Worm (Caenorhabditis elegans) whole organism, young adult: Measurements from ENCODE around the gene lonp-2.

Experiments used
- B0261.1 ChIP-seq: sonication (generic microtip); optimal IDR thresholded peaks from 2 replicates; lab custom pipeline; 2016; ENCODE audit warnings: mild to moderate bottlenecking, missing genetic modification characterization, moderate library complexity, missing compliant biosample characterization
- F33H1.4 ChIP-seq: fragments of 200-800 bp; sonication (Bioruptor generic); IDR thresholded peaks from 2 replicates; pipeline ENCODE4 v1.3.6; 2022; ENCODE audit warnings: missing genetic modification reagents, missing genetic modification characterization, missing compliant biosample characterization
- F49E8.2 ChIP-seq: sonication (generic microtip); optimal IDR thresholded peaks from 3 replicates; lab custom pipeline; 2017; ENCODE audit warnings: missing genetic modification characterization, mild to moderate bottlenecking, missing compliant biosample characterization, antibody characterized with exemption, moderate library complexity; ENCODE audit not compliant: insufficient read depth
- dpl-1 ChIP-seq: fragments of 150-350 bp; optimal IDR thresholded peaks from 2 replicates; lab custom pipeline; 2014; ENCODE audit warnings: missing biosample characterization, missing genetic modification reagents, missing genetic modification characterization
- egl-44 ChIP-seq: fragments of 200-800 bp; sonication (Bioruptor generic); IDR thresholded peaks from 2 replicates; pipeline ENCODE4 v1.3.6; 2022; ENCODE audit warnings: missing genetic modification reagents, missing genetic modification characterization, missing compliant biosample characterization
- sptf-2 ChIP-seq: fragments of 200-800 bp; sonication (Bioruptor generic); optimal IDR thresholded peaks from 2 replicates; lab custom pipeline; 2018; ENCODE audit warnings: mild to moderate bottlenecking, missing genetic modification characterization, missing compliant biosample characterization

DNA sequence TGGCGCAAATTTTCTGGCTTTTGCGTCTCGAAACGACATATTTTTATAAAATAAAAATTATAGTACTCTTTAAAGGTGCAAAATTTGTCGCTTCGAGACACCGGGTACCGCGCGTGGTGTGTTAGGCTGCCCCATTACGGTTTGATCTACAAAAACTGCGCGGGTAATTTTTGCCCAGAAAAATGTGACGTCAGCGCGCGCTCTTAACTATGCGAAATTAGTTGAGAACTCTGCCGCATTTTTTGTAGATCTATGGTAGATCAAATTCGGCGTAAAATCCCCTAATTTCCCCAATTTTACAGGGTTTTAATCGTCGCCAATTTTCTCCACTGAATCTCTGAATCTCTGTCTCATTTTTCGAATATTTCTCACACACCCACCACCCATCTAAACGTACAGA, 52.9 kb downstream of the lonp-2 start, which contains the start of gene Y75B8A.8:
- TF ChIP-seq F49E8.2 (tag; lab: Kevin White, UChicago) (no peak), F33H1.4 (GFP tag; lab: Robert Waterston, UW) (no peak), egl-44 (GFP tag; lab: Robert Waterston, UW) (no peak), sptf-2 (no peak), dpl-1 (GFP tag; lab: Kevin White, UChicago) (no peak), B0261.1 (tag; lab: Kevin White, UChicago) (no peak)
